Worm (Caenorhabditis elegans) whole organism, dauer: ENCODE results near the gene lgc-58.

ENCODE experiments used
- unc-62 ChIP-seq: sonication (generic microtip); optimal IDR thresholded peaks from 2 replicates; lab custom pipeline; 2017; ENCODE audit warnings: missing biosample characterization, missing genetic modification reagents, missing genetic modification characterization

The lgc-58 gene

DNA sequence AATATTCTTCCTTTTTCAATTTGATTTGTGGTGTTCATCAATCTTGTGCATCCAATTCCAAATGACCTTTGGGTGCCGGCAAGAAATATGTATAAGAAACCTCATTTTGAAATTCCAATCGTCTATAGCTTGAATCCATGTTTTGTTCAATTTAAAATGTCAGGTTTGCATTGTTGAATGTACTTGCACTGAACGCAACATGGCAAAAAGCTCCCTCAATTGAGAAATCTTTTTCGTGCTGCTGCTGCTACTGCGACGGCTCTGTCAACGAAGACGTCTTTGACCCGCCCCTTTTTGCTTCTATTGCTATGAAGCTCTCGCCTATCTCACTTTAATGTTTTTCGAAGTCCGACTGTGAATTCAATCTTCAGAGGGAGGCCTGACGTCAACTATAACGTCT is at the start of gene lgc-58:
TSS of gene lgc-58 (plus strand) at position 301 of the 400 bp plus-strand sequence.
- TF ChIP-seq unc-62 (GFP tag; lab: Kevin White, UChicago): no peak

DNA sequence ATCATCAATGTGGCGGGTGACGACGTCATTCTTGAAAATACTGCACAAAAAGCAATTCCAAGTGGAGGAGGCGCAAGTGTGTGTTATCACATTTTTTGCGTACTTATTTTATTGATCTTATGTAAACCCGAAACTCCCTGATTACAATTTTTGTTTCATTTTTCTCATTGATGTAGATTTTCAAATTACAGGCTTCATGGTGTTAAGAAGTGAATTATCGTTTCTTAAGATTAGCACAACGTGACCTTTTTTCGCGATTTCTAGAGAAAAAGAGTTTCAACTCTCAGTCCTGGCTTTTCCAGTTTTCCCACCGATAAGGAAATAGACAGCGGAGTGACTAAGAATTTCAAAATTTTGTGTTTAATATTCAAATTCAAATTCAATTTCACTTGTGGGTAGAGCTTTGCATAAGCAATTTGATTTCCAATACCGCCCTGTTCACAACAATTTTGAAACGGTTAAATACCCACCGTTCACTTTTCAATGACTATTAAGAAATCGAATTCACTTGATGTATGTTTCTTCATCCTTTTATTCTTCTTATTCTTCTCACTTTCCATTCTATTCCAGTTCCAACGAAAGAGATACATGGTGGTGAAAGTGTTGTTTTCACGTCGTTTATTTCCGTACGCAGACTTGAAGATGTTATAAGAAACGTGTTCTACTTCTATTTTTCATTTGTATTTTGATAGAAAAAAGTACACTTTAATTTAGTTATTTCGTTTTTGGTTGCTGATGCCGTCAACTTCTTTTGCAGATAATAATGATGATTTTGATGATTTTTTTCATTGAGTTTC is 48.4 kb upstream of the lgc-58 start:
- TF ChIP-seq unc-62 (GFP tag; lab: Kevin White, UChicago): no peak

DNA sequence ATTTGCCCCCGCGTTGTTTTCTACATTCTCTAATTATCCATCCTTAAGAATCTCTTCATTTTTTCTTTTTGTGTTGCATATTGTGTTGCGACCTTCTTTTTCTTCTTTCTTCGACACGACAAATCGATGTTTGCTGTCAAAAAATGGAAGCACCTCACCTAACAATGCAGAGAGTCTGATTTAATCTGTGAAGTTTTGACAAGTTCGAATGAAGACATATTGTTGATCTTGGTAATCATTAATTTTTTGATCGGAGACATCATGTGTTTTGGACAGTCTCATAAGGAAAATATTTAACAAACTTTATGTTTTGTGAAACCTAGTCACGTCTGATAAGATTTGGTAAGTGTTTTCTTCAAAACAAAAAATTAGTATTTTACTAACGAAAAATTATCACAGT is 46.2 kb upstream of the lgc-58 start:
- TF ChIP-seq unc-62 (GFP tag; lab: Kevin White, UChicago): no peak

DNA sequence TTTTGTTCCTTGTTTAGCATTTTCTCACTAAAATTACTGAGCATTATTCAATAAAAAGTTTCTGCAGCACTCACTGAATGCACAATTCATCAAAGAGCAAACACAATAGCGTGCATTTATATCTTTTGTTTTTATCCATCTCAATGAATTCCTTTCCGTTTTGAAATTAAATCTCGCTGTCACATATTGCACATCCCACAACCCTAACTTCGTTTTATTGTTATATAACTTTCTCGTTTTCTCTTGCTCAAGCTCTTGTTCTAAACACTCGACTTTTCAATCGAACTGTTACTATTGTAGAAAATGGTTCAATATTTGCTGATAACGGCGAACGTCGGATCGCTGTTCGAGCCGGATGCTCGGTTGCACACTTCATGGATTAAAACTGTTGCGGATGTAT is 44.1 kb upstream of the lgc-58 start, which contains the start of gene ipp-5:
TSS of gene ipp-5 (plus strand) at position 301 of the 400 bp plus-strand sequence.
- no peak for TF ChIP-seq unc-62 (GFP tag; lab: Kevin White, UChicago)

DNA sequence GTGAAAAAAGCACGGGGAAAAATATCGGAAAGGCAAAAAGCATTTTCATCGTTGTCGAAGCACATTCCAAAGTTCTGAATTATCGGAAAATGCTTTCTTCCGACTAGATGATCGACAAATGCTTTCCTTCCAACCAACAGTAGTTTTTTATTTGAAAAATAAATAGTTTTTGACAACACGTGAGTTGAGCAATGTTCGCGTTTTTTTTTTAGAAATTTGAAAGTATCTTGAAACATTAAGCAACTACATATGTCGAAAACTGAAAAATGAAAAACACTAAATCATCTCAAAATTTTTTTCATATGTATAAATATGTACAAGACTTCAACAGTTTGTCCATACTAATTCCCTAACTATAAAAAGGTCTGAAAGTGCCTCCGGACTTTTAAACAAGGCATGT is 35.8 kb upstream of the lgc-58 start, which contains the start of gene hsp-25:
TSS of gene hsp-25 (minus strand) at position 101 of the 400 bp plus-strand sequence.
- TF ChIP-seq unc-62 (GFP tag; lab: Kevin White, UChicago): no peak

DNA sequence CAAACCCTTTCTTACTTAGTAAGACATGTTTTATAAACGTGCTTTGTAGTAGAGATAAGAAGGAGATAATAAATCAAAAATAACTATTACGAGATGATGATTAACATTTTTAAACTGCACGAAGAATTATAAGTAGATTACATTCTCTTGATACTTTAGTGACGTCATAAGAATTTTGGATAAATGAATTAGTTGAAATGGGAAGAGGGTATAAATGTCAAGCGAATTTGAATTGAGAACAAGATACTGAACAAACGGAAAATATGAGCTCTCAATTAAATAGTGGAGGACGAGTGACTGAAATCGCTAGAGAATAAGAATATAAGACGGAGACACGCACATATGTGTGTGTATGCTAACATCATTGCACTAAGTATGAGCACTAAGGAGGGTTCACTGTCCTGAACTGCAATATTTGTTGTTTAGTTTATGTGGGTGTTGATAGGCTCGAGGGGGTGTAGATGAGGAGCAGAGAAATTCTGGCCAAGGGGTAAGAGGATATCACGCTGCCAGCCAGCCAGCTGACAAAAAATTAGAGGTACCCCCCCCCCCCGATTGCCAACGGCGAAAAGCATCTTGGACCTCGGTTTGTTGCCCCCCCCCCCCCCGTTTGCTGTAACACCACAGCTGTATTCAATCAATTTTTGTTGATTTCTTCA is 34.7 kb upstream of the lgc-58 start:
- TF ChIP-seq unc-62 (GFP tag; lab: Kevin White, UChicago): no peak

DNA sequence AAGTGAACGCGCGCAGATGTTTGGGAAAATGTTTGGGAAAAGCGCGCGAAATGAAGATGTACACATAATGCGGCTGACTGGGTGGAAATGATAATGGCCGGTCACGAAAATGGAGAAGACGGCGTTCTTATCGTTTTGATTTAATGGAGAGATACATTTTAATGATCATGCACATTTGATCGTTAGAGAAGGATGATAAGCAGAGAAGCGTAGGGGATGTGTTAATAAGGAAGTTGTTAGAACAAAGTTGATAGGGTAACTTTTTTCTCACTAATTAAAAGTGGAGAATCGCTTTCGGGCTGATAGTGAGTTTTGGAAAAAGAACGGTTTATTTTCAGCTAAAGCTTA is 34.2 kb upstream of the lgc-58 start:
- no peak for TF ChIP-seq unc-62 (GFP tag; lab: Kevin White, UChicago)

DNA sequence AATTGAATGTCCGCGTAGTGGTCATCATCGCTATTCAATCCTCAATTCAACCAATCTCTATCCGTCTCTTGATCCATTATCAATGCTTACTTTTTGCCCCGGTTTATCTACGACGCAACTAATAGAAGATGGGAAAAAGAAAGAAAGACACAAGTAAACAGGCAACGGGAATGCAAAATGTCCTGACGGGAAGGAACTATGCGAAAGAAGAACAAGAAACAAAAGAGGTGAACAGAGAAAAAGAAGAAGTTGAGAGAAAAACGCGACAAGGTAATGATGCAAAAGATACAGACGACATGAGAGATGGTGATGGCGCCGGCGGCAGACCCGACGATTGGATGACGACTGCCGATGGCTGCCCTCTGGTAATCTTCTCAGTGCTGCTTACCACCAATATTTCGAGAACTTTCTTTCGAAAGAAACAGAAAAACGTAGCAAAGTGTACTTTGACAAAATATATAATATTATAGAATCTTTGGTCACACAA is 33.3 kb upstream of the lgc-58 start:
- no peak for TF ChIP-seq unc-62 (GFP tag; lab: Kevin White, UChicago)

DNA sequence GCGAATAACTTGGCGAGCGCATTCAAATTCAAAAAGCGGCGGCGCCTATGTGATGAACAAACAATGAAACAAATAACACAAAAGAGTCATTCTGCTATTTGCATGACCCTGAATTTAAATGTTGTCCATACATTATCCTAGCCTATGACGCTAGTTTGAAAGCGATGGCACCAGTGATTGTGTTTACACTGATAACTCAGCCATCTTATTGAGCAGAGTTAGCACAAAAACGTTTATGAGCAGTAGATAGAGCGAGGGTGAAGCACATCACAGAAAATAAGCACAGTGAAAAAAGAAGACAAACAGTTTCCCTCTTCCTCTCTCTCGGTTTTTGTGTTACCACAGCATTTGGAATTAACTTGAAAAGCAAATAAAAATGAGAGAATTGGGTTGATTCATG is 32.0 kb upstream of the lgc-58 start:
- no peak for TF ChIP-seq unc-62 (GFP tag; lab: Kevin White, UChicago)

DNA sequence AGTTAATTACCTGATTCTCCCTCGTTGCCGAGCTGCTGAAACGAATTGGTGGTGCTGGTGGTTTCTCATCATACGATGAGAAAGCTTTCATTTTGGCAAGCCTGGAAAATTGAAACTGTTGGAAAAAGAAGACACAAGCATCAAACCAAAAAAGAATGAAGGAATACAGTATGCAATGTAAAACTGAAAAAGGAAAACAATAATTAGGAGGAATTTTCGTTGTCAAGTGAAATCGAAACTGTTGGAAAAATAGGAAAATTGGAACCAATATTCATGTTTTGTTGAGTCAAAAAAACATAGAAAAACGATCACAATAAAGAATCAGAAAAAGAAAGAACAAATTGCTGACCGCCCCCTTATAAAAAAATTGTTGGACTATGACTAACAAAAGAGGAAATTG is 26.8 kb upstream of the lgc-58 start, which contains the start of gene pak-1:
TSS of gene pak-1 (minus strand) at position 101 of the 400 bp plus-strand sequence.
- TF ChIP-seq unc-62 (GFP tag; lab: Kevin White, UChicago): no peak

DNA sequence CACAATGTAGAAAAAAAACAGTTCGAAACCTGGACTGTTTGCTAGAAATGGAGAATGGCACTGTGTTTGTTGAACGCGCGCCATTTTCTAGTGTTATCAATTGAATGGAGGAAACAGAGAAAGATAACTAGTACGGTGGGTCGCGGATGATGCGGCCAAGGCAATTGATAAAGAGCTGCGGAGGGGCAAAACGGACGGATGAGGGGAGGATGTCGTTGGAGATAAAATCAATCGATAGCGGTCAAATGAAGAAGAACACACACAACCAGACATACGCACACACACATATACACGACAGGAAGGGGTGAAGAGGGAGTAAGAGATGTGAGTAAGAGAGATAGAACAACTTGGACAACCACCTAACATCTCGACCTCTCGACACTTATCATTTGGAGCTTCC is 25.2 kb upstream of the lgc-58 start:
- no peak for TF ChIP-seq unc-62 (GFP tag; lab: Kevin White, UChicago)

DNA sequence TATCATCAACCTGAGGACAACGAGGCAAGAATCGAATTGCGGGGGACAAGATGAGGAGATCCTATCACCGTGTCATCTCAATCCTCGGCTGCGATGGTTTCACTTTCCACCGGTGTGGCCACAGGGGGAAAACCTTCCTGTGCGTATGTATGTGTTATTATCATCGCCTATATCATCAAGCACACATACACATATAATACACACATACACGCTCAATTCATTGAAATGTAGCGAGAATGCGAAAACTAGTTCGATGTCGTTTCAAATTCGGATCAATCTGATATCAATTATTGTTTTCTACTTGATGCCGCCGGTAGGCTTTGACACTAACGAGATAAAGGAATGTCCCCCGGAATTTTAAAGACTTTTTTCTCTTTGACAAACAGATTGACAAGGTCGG is 24.5 kb upstream of the lgc-58 start:
- no peak for TF ChIP-seq unc-62 (GFP tag; lab: Kevin White, UChicago)

DNA sequence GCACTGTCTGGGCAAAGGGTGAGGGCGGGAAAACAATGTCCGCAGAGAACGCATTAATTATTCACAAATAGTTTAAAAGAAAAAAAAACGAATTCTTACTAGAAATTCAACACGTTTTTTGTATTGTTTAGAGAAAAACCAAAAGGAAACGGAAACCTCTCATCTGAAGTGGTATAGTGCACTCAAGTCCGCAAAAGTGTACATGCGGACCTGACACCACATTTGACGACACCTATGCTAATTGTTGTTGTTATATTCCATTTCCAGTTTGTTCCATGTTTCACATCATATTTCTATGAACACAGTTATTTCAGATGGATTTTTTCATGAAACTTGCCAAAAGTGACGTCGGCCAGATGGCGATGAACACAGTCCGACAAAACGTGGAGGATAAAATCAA is 22.6 kb upstream of the lgc-58 start, which contains the start of gene C45B2.6:
TSS of gene C45B2.6 (plus strand) at position 136 of the 400 bp plus-strand sequence.
- TF ChIP-seq unc-62 (GFP tag; lab: Kevin White, UChicago): no peak

DNA sequence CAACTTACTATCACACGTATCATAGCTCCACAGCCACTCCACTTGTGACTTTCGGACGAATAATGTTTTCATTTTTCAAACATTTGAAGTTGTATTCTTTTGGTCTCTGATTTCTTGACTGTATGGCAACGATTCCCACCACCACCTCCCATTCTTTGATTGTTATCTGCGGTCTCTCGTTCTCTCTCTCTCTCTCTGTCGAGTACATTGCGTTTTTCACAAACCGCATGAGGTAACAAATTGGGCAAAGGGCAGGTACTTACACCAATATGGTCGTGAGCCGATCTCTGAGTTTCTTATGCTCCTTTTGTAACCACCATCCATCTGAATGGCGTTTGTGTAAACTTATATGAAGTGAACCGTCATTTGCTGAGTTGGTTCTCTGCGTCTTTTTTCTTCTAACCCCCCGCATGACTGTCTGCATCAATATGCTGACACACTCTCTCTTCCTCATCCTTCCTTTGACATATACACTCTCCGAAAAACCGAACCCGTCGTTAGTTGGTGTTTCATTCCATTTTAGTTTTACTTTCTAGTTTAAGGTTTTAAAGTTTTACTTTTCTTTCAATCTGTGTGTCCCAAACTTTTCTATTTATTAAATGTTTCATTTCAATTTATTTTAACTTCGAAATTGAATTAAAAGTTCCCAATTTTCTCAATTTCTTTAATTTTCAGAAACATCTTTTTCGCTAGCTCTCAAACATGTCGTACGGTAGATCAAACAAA is 17.6 kb upstream of the lgc-58 start, which contains the start of gene gln-1:
TSS of gene gln-1 (plus strand) at position 676 of the 726 bp plus-strand sequence.
- TF ChIP-seq unc-62 (GFP tag; lab: Kevin White, UChicago): no peak

DNA sequence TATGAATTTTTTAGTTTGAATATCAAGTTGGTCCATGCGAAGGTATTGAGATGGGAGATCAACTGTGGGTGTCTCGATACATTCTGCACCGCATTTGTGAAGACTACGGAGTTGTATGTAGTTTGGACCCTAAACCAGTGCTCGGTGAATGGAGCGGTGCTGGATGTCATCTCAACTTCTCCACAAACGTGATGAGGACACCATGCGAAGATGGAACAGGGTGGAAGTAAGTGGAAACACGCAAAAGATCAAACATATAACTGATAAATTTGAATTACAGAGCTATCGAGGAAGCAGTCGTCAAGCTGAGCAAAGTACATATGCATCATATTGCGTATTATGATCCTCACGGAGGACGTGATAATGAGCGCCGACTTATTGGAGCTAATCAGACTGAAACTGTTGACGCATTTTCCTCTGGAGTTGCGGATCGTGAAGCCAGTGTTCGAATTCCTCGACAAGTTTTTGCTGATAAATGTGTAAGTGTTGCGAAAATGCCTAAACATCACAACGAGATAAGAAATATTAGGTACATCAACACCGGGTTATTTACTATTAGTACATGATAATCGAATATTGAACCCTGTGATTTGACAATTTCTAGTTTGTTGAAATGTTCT is 16.0 kb upstream of the lgc-58 start:
- TF ChIP-seq unc-62 (GFP tag; lab: Kevin White, UChicago): no peak
